Fruit fly (Drosophila melanogaster): ENCODE data around the gene CG31446.

The CG31446 gene

DNA sequence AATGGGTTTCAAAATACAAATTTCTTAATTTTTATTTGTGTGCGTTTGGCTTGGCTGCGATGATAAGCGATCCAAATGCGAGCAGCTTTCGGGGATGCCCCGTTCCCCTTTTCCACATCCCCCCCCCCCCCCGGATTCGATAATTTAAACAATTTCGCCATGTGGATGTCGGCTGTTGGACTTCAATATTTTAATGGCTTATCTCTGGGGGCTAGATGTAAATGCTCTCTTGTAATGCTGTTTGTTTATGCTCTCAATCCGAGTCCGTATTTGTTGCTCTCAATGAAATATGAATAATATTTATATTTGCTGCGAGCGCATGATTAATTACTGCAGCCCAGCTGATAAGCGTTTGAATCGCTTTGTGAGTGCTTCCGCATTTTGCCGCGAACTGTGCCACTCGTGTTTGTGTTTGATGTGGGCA lies 15.3 kb upstream of the CG31446 start (continued):
- no peak for TF ChIP-seq bab2 (GFP tag; optimal IDR thresholded peaks at IDR 0.05)
- TF ChIP-seq Vsx1 (GFP tag; optimal IDR thresholded peaks at IDR 0.05) = no peak
- TF ChIP-seq ham (GFP tag; IDR thresholded peaks at IDR 0.05) = no peak
- TF ChIP-seq caup (GFP tag; optimal IDR thresholded peaks at IDR 0.05; ENCODE audit: severe bottlenecking) = no peak
- no peak for TF ChIP-seq CG2116 (GFP tag; optimal IDR thresholded peaks at IDR 0.05)
- no peak for TF ChIP-seq CG17829 (tag; optimal IDR thresholded peaks at IDR 0.05)
- TF ChIP-seq CG7556 (GFP tag; optimal IDR thresholded peaks at IDR 0.05) = peak; percentile 13
- TF ChIP-seq CG17359 (tag; optimal IDR thresholded peaks at IDR 0.05) = no peak
- TF ChIP-seq CG18599 (GFP tag; optimal IDR thresholded peaks at IDR 0.05) = peak; percentile 9
- TF ChIP-seq dpn (GFP tag; optimal IDR thresholded peaks at IDR 0.05) = no peak
- no peak for TF ChIP-seq Hmr (GFP tag; optimal IDR thresholded peaks at IDR 0.05)
- TF ChIP-seq CG9876 (GFP tag; optimal IDR thresholded peaks at IDR 0.05) = no peak
- no peak for TF ChIP-seq crp (GFP tag; optimal IDR thresholded peaks at IDR 0.05)
- no peak for TF ChIP-seq danr (GFP tag; IDR thresholded peaks at IDR 0.05)
- TF ChIP-seq BtbVII (GFP tag; optimal IDR thresholded peaks at IDR 0.05) = no peak
- TF ChIP-seq CG2129 (GFP tag; IDR thresholded peaks at IDR 0.05; ENCODE audit: partially characterized antibody) = no peak
- TF ChIP-seq CG31388 (GFP tag; optimal IDR thresholded peaks at IDR 0.05) = no peak
- no peak for TF ChIP-seq kah (GFP tag; optimal IDR thresholded peaks at IDR 0.05)
- no peak for TF ChIP-seq jing (GFP tag; optimal IDR thresholded peaks at IDR 0.05)
- no peak for TF ChIP-seq bigmax (GFP tag; optimal IDR thresholded peaks at IDR 0.05)
- no peak for TF ChIP-seq CG14965 (GFP tag; optimal IDR thresholded peaks at IDR 0.05; ENCODE audit: borderline replicate concordance)
- TF ChIP-seq klu (GFP tag; IDR thresholded peaks at IDR 0.05) = no peak
- TF ChIP-seq HmgZ (tag; optimal IDR thresholded peaks at IDR 0.05) = no peak
- peak; percentile 92 for TF ChIP-seq crol (GFP tag; IDR thresholded peaks at IDR 0.05)
- no peak for TF ChIP-seq Mrtf (GFP tag; IDR thresholded peaks at IDR 0.05)
- TF ChIP-seq z (GFP tag; IDR thresholded peaks at IDR 0.05) = no peak
- TF ChIP-seq CG1529 (GFP tag; optimal IDR thresholded peaks at IDR 0.05) = no peak
- TF ChIP-seq CG11247 (GFP tag; IDR thresholded peaks at IDR 0.05) = no peak
- TF ChIP-seq CG31365 (tag; optimal IDR thresholded peaks at IDR 0.05) = no peak
- TF ChIP-seq CG17186 (GFP tag; optimal IDR thresholded peaks at IDR 0.05) = no peak
- no peak for TF ChIP-seq CG4820 (GFP tag; optimal IDR thresholded peaks at IDR 0.05)
- no peak for TF ChIP-seq eyg (GFP tag; optimal IDR thresholded peaks at IDR 0.05)
- TF ChIP-seq CG8765 (GFP tag; IDR thresholded peaks at IDR 0.05) = no peak
- no peak for TF ChIP-seq exex (tag; optimal IDR thresholded peaks at IDR 0.05)
- TF ChIP-seq pzg (GFP tag; optimal IDR thresholded peaks at IDR 0.05) = no peak
- no peak for TF ChIP-seq YL-1 (GFP tag; optimal IDR thresholded peaks at IDR 0.05)
- TF ChIP-seq Dip3 (GFP tag; optimal IDR thresholded peaks at IDR 0.05) = no peak
- no peak for TF ChIP-seq CG15073 (GFP tag; optimal IDR thresholded peaks at IDR 0.05)
- TF ChIP-seq CG1024 (GFP tag; IDR thresholded peaks at IDR 0.05) = no peak
- TF ChIP-seq CkIIα-i1 (GFP tag; IDR thresholded peaks at IDR 0.05) = no peak
- no peak for TF ChIP-seq CG6765 (GFP tag; optimal IDR thresholded peaks at IDR 0.05)
- TF ChIP-seq lab (GFP tag; optimal IDR thresholded peaks at IDR 0.05) = peak; percentile 43
- TF ChIP-seq Side (GFP tag; optimal IDR thresholded peaks at IDR 0.05) = no peak
- TF ChIP-seq mld (GFP tag; IDR thresholded peaks at IDR 0.05; ENCODE audit: partially characterized antibody) = no peak
- TF ChIP-seq row (GFP tag; IDR thresholded peaks at IDR 0.05) = no peak
- TF ChIP-seq Dad (GFP tag; optimal IDR thresholded peaks at IDR 0.05) = no peak
- TF ChIP-seq Bdp1 (GFP tag; optimal IDR thresholded peaks at IDR 0.05) = no peak
- no peak for TF ChIP-seq ftz-f1 (GFP tag; optimal IDR thresholded peaks at IDR 0.05)
- TF ChIP-seq CG18011 (GFP tag; optimal IDR thresholded peaks at IDR 0.05) = no peak
- TF ChIP-seq Xrp1 (GFP tag; IDR thresholded peaks at IDR 0.05) = peak; percentile 39; the same call in 1 of the 2 replicates
- TF ChIP-seq Hr51 (GFP tag; optimal IDR thresholded peaks at IDR 0.05) = no peak

Data from whole organism, embryonic.